Fruit fly (Drosophila melanogaster): ENCODE data around the gene Sfp36F.

The Sfp36F gene

dm6 chr2L:18325120-18325581 lies 32.8 kb downstream of the Sfp36F start (continued):
- TF ChIP-seq HLHmδ (GFP tag; optimal IDR thresholded peaks at IDR 0.05) (no peak), slou (GFP tag; optimal IDR thresholded peaks at IDR 0.05) (peak; percentile 18), CG5245 (GFP tag; optimal IDR thresholded peaks at IDR 0.05) (peak; percentile 85), trh (GFP tag; optimal IDR thresholded peaks at IDR 0.05) (peak; percentile 55), cg (GFP tag; optimal IDR thresholded peaks at IDR 0.05) (peak; percentile 13), tap (tag; optimal IDR thresholded peaks at IDR 0.05) (peak; percentile 86), Atf6 (GFP tag; IDR thresholded peaks at IDR 0.05) (peak; percentile 79), CG18011 (GFP tag; optimal IDR thresholded peaks at IDR 0.05) (peak; percentile 54), dmrt99B (tag; optimal IDR thresholded peaks at IDR 0.05) (peak; percentile 90), Ravus (GFP tag; IDR thresholded peaks at IDR 0.05) (peak; percentile 22), wor (GFP tag; IDR thresholded peaks at IDR 0.05) (peak; percentile 81), Dll (GFP tag; IDR thresholded peaks at IDR 0.05; ENCODE audit: partially characterized antibody) (no peak), fd64A (GFP tag; optimal IDR thresholded peaks at IDR 0.05) (peak; percentile 76), CG5953 (GFP tag; IDR thresholded peaks at IDR 0.05) (peak; percentile 84), ase (GFP tag; IDR thresholded peaks at IDR 0.05) (peak; percentile 77), Dad (GFP tag; optimal IDR thresholded peaks at IDR 0.05) (peak; percentile 49), dpn (GFP tag; optimal IDR thresholded peaks at IDR 0.05) (peak; percentile 82 to 86), CG3995 (GFP tag; optimal IDR thresholded peaks at IDR 0.05) (no peak), CG13287 (GFP tag; IDR thresholded peaks at IDR 0.05; ENCODE audit: partially characterized antibody) (no peak), CG17568 (GFP tag; optimal IDR thresholded peaks at IDR 0.05) (peak; percentile 52), CG11398 (GFP tag; optimal IDR thresholded peaks at IDR 0.05) (peak; percentile 72), HLH54F (GFP tag; optimal IDR thresholded peaks at IDR 0.05) (peak; percentile 65), p53 (GFP tag; optimal IDR thresholded peaks at IDR 0.05) (peak; percentile 50), CG32772 (GFP tag; IDR thresholded peaks at IDR 0.05) (peak; percentile 87), CG7556 (GFP tag; optimal IDR thresholded peaks at IDR 0.05) (peak; percentile 82), Pdp1 (GFP tag; optimal IDR thresholded peaks at IDR 0.05) (peak; percentile 80 to 88), CG9215 (GFP tag; IDR thresholded peaks at IDR 0.05) (peak; percentile 43; the same call in 1 of the 2 replicates), ERR (GFP tag; optimal IDR thresholded peaks at IDR 0.05) (peak; percentile 33), z (GFP tag; IDR thresholded peaks at IDR 0.05) (no peak), Scr (GFP tag; IDR thresholded peaks at IDR 0.05; ENCODE audit: partially characterized antibody) (no peak), CG12659 (GFP tag; optimal IDR thresholded peaks at IDR 0.05) (peak; percentile 81), vfl (GFP tag; optimal IDR thresholded peaks at IDR 0.05) (peak; percentile 62), CG2889 (GFP tag; IDR thresholded peaks at IDR 0.05) (peak; percentile 75; the same call in 2 of the 3 replicates), Hr39 (optimal IDR thresholded peaks at IDR 0.05) (no peak), slp2 (GFP tag; optimal IDR thresholded peaks at IDR 0.05) (peak; percentile 83), h (optimal IDR thresholded peaks at IDR 0.05) (no peak), corto (GFP tag; optimal IDR thresholded peaks at IDR 0.05) (no peak), CG2116 (GFP tag; optimal IDR thresholded peaks at IDR 0.05) (peak; percentile 27), NK7.1 (GFP tag; optimal IDR thresholded peaks at IDR 0.05) (peak; percentile 62), CG11723 (GFP tag; optimal IDR thresholded peaks at IDR 0.05) (peak; percentile 71), CG31388 (GFP tag; optimal IDR thresholded peaks at IDR 0.05) (peak; percentile 65), exex (tag; optimal IDR thresholded peaks at IDR 0.05) (peak; percentile 46), Deaf1 (tag; optimal IDR thresholded peaks at IDR 0.05) (peak; percentile 53), mirr (GFP tag; optimal IDR thresholded peaks at IDR 0.05) (peak; percentile 39), trem (tag; optimal IDR thresholded peaks at IDR 0.05) (peak; percentile 79), CG13894 (tag; optimal IDR thresholded peaks at IDR 0.05) (no peak), CG14014 (GFP tag; IDR thresholded peaks at IDR 0.05) (peak; percentile 81), ewg (GFP tag; optimal IDR thresholded peaks at IDR 0.05) (peak; percentile 78), CG17912 (GFP tag; optimal IDR thresholded peaks at IDR 0.05) (no peak), B-H1 (GFP tag; IDR thresholded peaks at IDR 0.05) (peak; percentile 79), maf-S (GFP tag; optimal IDR thresholded peaks at IDR 0.05) (peak; percentile 61)
